Worm (Caenorhabditis elegans): ENCODE data around the gene srj-8.

- TF ChIP-seq nhr-90 (tag; optimal IDR thresholded peaks at IDR 0.05) = no peak
- TF ChIP-seq snpc-4 (GFP tag; optimal IDR thresholded peaks at IDR 0.05) = no peak
- TF ChIP-seq snpc-4 (tag; optimal IDR thresholded peaks at IDR 0.05) = no peak
- TF ChIP-seq snpc-1.3 (tag; optimal IDR thresholded peaks at IDR 0.05; ENCODE audit: insufficient read depth) = no peak
- no peak for TF ChIP-seq hmg-20 (GFP tag; IDR thresholded peaks at IDR 0.05)
- TF ChIP-seq efl-1 (GFP tag; optimal IDR thresholded peaks at IDR 0.05) = no peak
- TF ChIP-seq ama-1 (optimal IDR thresholded peaks at IDR 0.05) = no peak
- TF ChIP-seq ama-1 (GFP tag; optimal IDR thresholded peaks at IDR 0.05) = no peak
- no peak for TF ChIP-seq unc-130 (GFP tag; optimal IDR thresholded peaks at IDR 0.05)
Observed at ce11 chrV:3259168-3259622, 11.6 kb downstream of the srj-8 start, which contains the start of gene T28A11.16.

Data from whole organism, young adult.